Fruit fly (Drosophila melanogaster) whole organism, embryonic: ENCODE measurements around the gene Cpr11A.

Source experiments
- CG10462 ChIP-seq: fragments of 200-800 bp; sonication (Bioruptor generic); optimal IDR thresholded peaks from 2 replicates; lab custom pipeline; 2016; ENCODE audit warnings: missing biosample characterization, missing genetic modification characterization
- CG11398 ChIP-seq: fragments of 200-800 bp; sonication (Bioruptor generic); optimal IDR thresholded peaks from 2 replicates; lab custom pipeline; 2016; ENCODE audit warnings: missing biosample characterization, missing genetic modification characterization
- CG1647 ChIP-seq: fragments of 200-800 bp; sonication (Bioruptor generic); optimal IDR thresholded peaks from 3 replicates; lab custom pipeline; 2016; ENCODE audit warnings: missing biosample characterization, missing genetic modification characterization
- CG17186 ChIP-seq: fragments of 200-800 bp; sonication (Bioruptor generic); optimal IDR thresholded peaks from 3 replicates; lab custom pipeline; 2017; ENCODE audit warnings: missing biosample characterization, missing genetic modification reagents, missing genetic modification characterization
- CG17361 ChIP-seq: fragments of 200-800 bp; sonication (Bioruptor generic); IDR thresholded peaks from 3 replicates; pipeline ENCODE4 v1.3.6; 2022; ENCODE audit warnings: missing biosample characterization, missing genetic modification characterization
- CG17829 ChIP-seq: fragments of 200-800 bp; optimal IDR thresholded peaks from 2 replicates; lab custom pipeline; 2019; ENCODE audit warnings: missing biosample characterization, mild to moderate bottlenecking, missing genetic modification characterization, moderate library complexity
- CG1792 ChIP-seq: fragments of 200-800 bp; sonication (Bioruptor generic); optimal IDR thresholded peaks from 2 replicates; lab custom pipeline; 2016; ENCODE audit warnings: missing biosample characterization, missing genetic modification characterization
- CG2129 ChIP-seq: fragments of 200-800 bp; sonication (Bioruptor generic); IDR thresholded peaks from 2 replicates; pipeline ENCODE4 v1.3.6; 2022; ENCODE audit warnings: missing biosample characterization, missing genetic modification characterization; ENCODE audit not compliant: partially characterized antibody
- CG30403 ChIP-seq: fragments of 200-800 bp; sonication (Bioruptor generic); optimal IDR thresholded peaks from 3 replicates; lab custom pipeline; 2016; ENCODE audit warnings: missing biosample characterization, missing genetic modification characterization
- CG31441 ChIP-seq: fragments of 200-800 bp; sonication (Bioruptor generic); IDR thresholded peaks from 2 replicates; pipeline ENCODE4 v1.3.6; 2022; ENCODE audit warnings: missing biosample characterization, missing genetic modification characterization
- CG3163 ChIP-seq: fragments of 200-800 bp; sonication (Bioruptor generic); optimal IDR thresholded peaks from 3 replicates; lab custom pipeline; 2016; ENCODE audit warnings: missing biosample characterization, missing genetic modification characterization
- CG33557 ChIP-seq: fragments of 200-800 bp; sonication (Bioruptor generic); optimal IDR thresholded peaks from 2 replicates; lab custom pipeline; 2019; ENCODE audit warnings: missing biosample characterization, mild to moderate bottlenecking, missing genetic modification characterization, moderate library complexity
- CG34224 ChIP-seq: fragments of 200-800 bp; sonication (Bioruptor generic); IDR thresholded peaks from 3 replicates; pipeline ENCODE4 v1.3.6; 2022; ENCODE audit warnings: missing biosample characterization, missing genetic modification characterization; ENCODE audit not compliant: partially characterized antibody
- CG3838 ChIP-seq: fragments of 200-800 bp; sonication (Bioruptor generic); optimal IDR thresholded peaks from 3 replicates; lab custom pipeline; 2016; ENCODE audit warnings: missing biosample characterization, missing genetic modification characterization
- CG5953 ChIP-seq: fragments of 200-800 bp; sonication (Bioruptor generic); IDR thresholded peaks from 2 replicates; pipeline ENCODE4 v1.3.6; 2022; ENCODE audit warnings: missing biosample characterization, missing genetic modification characterization
- CG6765 ChIP-seq: fragments of 200-800 bp; sonication (Bioruptor generic); optimal IDR thresholded peaks from 3 replicates; lab custom pipeline; 2017; ENCODE audit warnings: missing biosample characterization, mild to moderate bottlenecking, missing genetic modification characterization
- CG7357 ChIP-seq: fragments of 200-800 bp; sonication (Bioruptor generic); IDR thresholded peaks from 3 replicates; pipeline ENCODE4 v1.3.6; 2022; ENCODE audit warnings: missing biosample characterization, missing genetic modification characterization
- CG8359 ChIP-seq: fragments of 200-800 bp; sonication (Bioruptor generic); optimal IDR thresholded peaks from 2 replicates; lab custom pipeline; 2017; ENCODE audit warnings: missing biosample characterization, mild to moderate bottlenecking, missing genetic modification characterization, borderline replicate concordance
- CG8944 ChIP-seq: fragments of 200-800 bp; sonication (Bioruptor generic); optimal IDR thresholded peaks from 3 replicates; lab custom pipeline; 2016; ENCODE audit warnings: missing biosample characterization, missing genetic modification characterization
- CG9727 ChIP-seq: fragments of 200-800 bp; sonication (Bioruptor generic); optimal IDR thresholded peaks from 3 replicates; lab custom pipeline; 2017; ENCODE audit warnings: missing biosample characterization, mild to moderate bottlenecking, missing genetic modification characterization
- Eip74EF ChIP-seq, 2 experiments: fragments of 200-800 bp in 1 of 2; fragments of >200 bp in 1 of 2; sonication (Bioruptor generic) in 1 of 2; optimal IDR thresholded peaks; 2 replicates each; lab custom pipeline; 2017 to 2019; ENCODE audit warnings: missing biosample characterization in 2 of 2, missing genetic modification characterization in 2 of 2, mild to moderate bottlenecking in 1 of 2, moderate library complexity in 1 of 2
- H15 ChIP-seq: fragments of 200-800 bp; sonication (Bioruptor generic); IDR thresholded peaks from 3 replicates; pipeline ENCODE4 v1.3.6; 2022; ENCODE audit warnings: missing biosample characterization, missing genetic modification characterization
- HmgD ChIP-seq: fragments of 200-800 bp; sonication (Bioruptor generic); optimal IDR thresholded peaks from 3 replicates; lab custom pipeline; 2016; ENCODE audit warnings: missing biosample characterization, missing genetic modification characterization
- HmgZ ChIP-seq: fragments of 200-800 bp; sonication (Bioruptor generic); optimal IDR thresholded peaks from 2 replicates; lab custom pipeline; 2018; ENCODE audit warnings: missing biosample characterization, mild to moderate bottlenecking, missing genetic modification characterization
- Hr78 ChIP-seq, 2 experiments: fragments of 200-800 bp in 1 of 2; fragments of >200 bp in 1 of 2; sonication (Bioruptor generic) in 1 of 2; optimal IDR thresholded peaks; 2 replicates each; lab custom pipeline; 2017 to 2019; ENCODE audit warnings: missing biosample characterization in 2 of 2, missing genetic modification characterization in 2 of 2, mild to moderate bottlenecking in 1 of 2, moderate library complexity in 1 of 2
- Lhr ChIP-seq: fragments of 200-800 bp; sonication (Bioruptor generic); optimal IDR thresholded peaks from 3 replicates; lab custom pipeline; 2017; ENCODE audit warnings: mild to moderate bottlenecking, missing biosample characterization, missing genetic modification reagents, missing genetic modification characterization
- Lim3 ChIP-seq: fragments of 200-800 bp; sonication (Bioruptor generic); IDR thresholded peaks from 2 replicates; pipeline ENCODE4 v1.3.6; 2022; ENCODE audit warnings: missing biosample characterization, missing genetic modification characterization
- Poxn ChIP-seq: fragments of 200-800 bp; sonication (Bioruptor generic); IDR thresholded peaks from 2 replicates; pipeline ENCODE4 v1.3.6; 2022; ENCODE audit warnings: missing biosample characterization, missing genetic modification characterization
- al ChIP-seq: fragments of 200-800 bp; sonication (Bioruptor generic); IDR thresholded peaks from 2 replicates; pipeline ENCODE4 v1.3.6; 2022; ENCODE audit warnings: missing biosample characterization, missing genetic modification characterization
- amos ChIP-seq: fragments of 200-800 bp; sonication (Bioruptor generic); IDR thresholded peaks from 2 replicates; pipeline ENCODE4 v1.3.6; 2022; ENCODE audit warnings: missing biosample characterization, missing genetic modification characterization; ENCODE audit not compliant: partially characterized antibody
- ash1 ChIP-seq: fragments of 200-800 bp; sonication (Bioruptor generic); optimal IDR thresholded peaks from 2 replicates; lab custom pipeline; 2018; ENCODE audit warnings: missing biosample characterization, mild to moderate bottlenecking, missing genetic modification characterization
- bab2 ChIP-seq: fragments of 200-800 bp; sonication (Bioruptor generic); optimal IDR thresholded peaks from 2 replicates; lab custom pipeline; 2016; ENCODE audit warnings: missing biosample characterization, missing genetic modification characterization
- crol ChIP-seq: fragments of 200-800 bp; sonication (Bioruptor generic); IDR thresholded peaks from 2 replicates; pipeline ENCODE4 v1.3.6; 2022; ENCODE audit warnings: missing biosample characterization, missing genetic modification characterization
- dm ChIP-seq: fragments of 200-800 bp; sonication (Bioruptor generic); optimal IDR thresholded peaks from 3 replicates; lab custom pipeline; 2016; ENCODE audit warnings: missing biosample characterization, missing genetic modification characterization
- dmrt11E ChIP-seq: fragments of 200-800 bp; sonication (Bioruptor generic); optimal IDR thresholded peaks from 3 replicates; lab custom pipeline; 2018; ENCODE audit warnings: missing biosample characterization, mild to moderate bottlenecking, missing genetic modification characterization, moderate library complexity
- fd64A ChIP-seq: fragments of 200-800 bp; sonication (Bioruptor generic); optimal IDR thresholded peaks from 3 replicates; lab custom pipeline; 2018; ENCODE audit warnings: missing biosample characterization, mild to moderate bottlenecking, missing genetic modification characterization
- fd96Cb ChIP-seq: fragments of 200-800 bp; sonication (Bioruptor generic); optimal IDR thresholded peaks from 2 replicates; lab custom pipeline; 2018; ENCODE audit warnings: missing biosample characterization, mild to moderate bottlenecking, missing genetic modification characterization, moderate library complexity
- grau ChIP-seq: fragments of 200-800 bp; optimal IDR thresholded peaks from 3 replicates; lab custom pipeline; 2019; ENCODE audit warnings: missing biosample characterization, mild to moderate bottlenecking, missing genetic modification characterization, moderate library complexity
- gsb ChIP-seq: fragments of 200-800 bp; sonication (Bioruptor generic); IDR thresholded peaks from 2 replicates; pipeline ENCODE4 v1.3.6; 2022; ENCODE audit warnings: missing biosample characterization, missing genetic modification characterization
- hb ChIP-seq: fragments of 200-800 bp; sonication (Bioruptor generic); IDR thresholded peaks from 3 replicates; pipeline ENCODE4 v1.3.6; 2022; ENCODE audit warnings: missing biosample characterization, missing genetic modification characterization; ENCODE audit not compliant: partially characterized antibody
- mam ChIP-seq: fragments of 200-800 bp; sonication (Bioruptor generic); optimal IDR thresholded peaks from 3 replicates; lab custom pipeline; 2016; ENCODE audit warnings: missing biosample characterization, missing genetic modification characterization
- onecut ChIP-seq: fragments of 200-800 bp; sonication (Bioruptor generic); IDR thresholded peaks from 2 replicates; pipeline ENCODE4 v1.3.6; 2022; ENCODE audit warnings: missing biosample characterization, missing genetic modification characterization
- p53 ChIP-seq: fragments of 200-800 bp; sonication (Bioruptor generic); optimal IDR thresholded peaks from 2 replicates; lab custom pipeline; 2016; ENCODE audit warnings: missing biosample characterization, missing genetic modification characterization
- pan ChIP-seq, 4 experiments: fragments of >200 bp in 3 of 4; fragments of 200-800 bp in 1 of 4; sonication (Bioruptor generic) in 1 of 4; optimal IDR thresholded peaks in 3 of 4; IDR thresholded peaks in 1 of 4; 2 replicates each; pipeline versions ENCODE4 v1.3.6 to Lab custom; 2017 to 2022; ENCODE audit warnings: missing biosample characterization in 2 of 4, missing genetic modification characterization in 2 of 4, mixed read lengths in 1 of 4
- peb ChIP-seq: fragments of 200-800 bp; sonication (Bioruptor generic); IDR thresholded peaks from 2 replicates; pipeline ENCODE4 v1.3.6; 2022; ENCODE audit warnings: missing biosample characterization, missing genetic modification characterization
- run ChIP-seq: fragments of 200-800 bp; sonication (Bioruptor generic); optimal IDR thresholded peaks from 3 replicates; lab custom pipeline; 2018; ENCODE audit warnings: missing biosample characterization, mild to moderate bottlenecking, missing genetic modification characterization
- slbo ChIP-seq: fragments of 200-800 bp; sonication (Bioruptor generic); IDR thresholded peaks from 2 replicates; pipeline ENCODE4 v1.3.6; 2022; ENCODE audit warnings: missing biosample characterization, missing genetic modification characterization
- sug ChIP-seq: fragments of 200-800 bp; optimal IDR thresholded peaks from 2 replicates; lab custom pipeline; 2019; ENCODE audit warnings: missing biosample characterization, mild to moderate bottlenecking, missing genetic modification characterization, moderate library complexity
- wek ChIP-seq: fragments of 200-800 bp; sonication (Bioruptor generic); optimal IDR thresholded peaks from 3 replicates; lab custom pipeline; 2018; ENCODE audit warnings: missing biosample characterization, mild to moderate bottlenecking, missing genetic modification characterization, moderate library complexity

Gene Cpr11A

DNA sequence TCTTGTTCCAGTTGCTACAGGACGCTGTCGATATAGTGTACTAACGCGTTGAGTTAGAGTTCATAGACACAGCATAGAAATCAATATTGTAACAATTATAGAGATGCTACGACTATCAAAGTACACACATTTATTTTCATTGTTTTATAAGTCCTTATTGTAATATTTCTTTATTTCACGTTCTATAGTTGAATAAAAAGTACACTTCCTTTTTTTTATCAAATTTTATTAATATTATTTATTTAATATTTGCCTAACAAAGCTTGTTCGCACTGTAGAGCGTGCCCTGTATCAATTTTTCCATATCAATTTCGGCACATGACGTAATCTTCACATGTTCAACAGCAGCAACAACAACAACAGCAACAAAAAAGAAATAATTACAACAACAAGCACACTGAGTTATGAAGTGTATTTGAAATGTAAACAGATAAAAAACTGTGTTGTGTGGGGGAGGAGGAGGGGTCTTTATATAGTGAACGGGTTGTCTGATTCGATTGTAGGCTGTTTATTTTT is 12.8 kb upstream of the Cpr11A start (continued):
- TF ChIP-seq CG10462 (GFP tag; lab: Kevin White, UChicago) (no peak), CG11398 (GFP tag; lab: Kevin White, UChicago) (no peak), CG17829 (peak; percentile 86), CG2129 (GFP tag; lab: Robert Waterston, UW) (no peak), CG33557 (GFP tag; lab: Kevin White, UChicago) (peak; percentile 67), CG9727 (GFP tag; lab: Kevin White, UChicago) (peak; percentile 76), CG17361 (peak; percentile 88), Poxn (GFP tag; lab: Robert Waterston, UW) (no peak), peb (peak; percentile 38; the same call in 1 of the 2 replicates), run (tag; lab: Kevin White, UChicago) (peak; percentile 73), CG7357 (peak; percentile 68), p53 (no peak), dm (GFP tag; lab: Kevin White, UChicago) (no peak), CG3163 (GFP tag; lab: Kevin White, UChicago) (no peak), CG8359 (GFP tag; lab: Kevin White, UChicago) (peak; percentile 50), pan (optimal IDR thresholded peaks at IDR 0.05; lab: Kevin White, UChicago) (no peak), pan (GFP tag; optimal IDR thresholded peaks at IDR 0.05 in 1 of 2, IDR thresholded peaks at IDR 0.05 in 1 of 2) (peak in 1 of 2 experiments; percentile 79), CG31441 (GFP tag; lab: Robert Waterston, UW) (peak; percentile 85), sug (tag; lab: Kevin White, UChicago) (peak; percentile 83), CG1792 (GFP tag; lab: Kevin White, UChicago) (no peak), fd64A (GFP tag; lab: Kevin White, UChicago) (peak; percentile 32), H15 (GFP tag; lab: Robert Waterston, UW) (peak; percentile 53; the same call in 1 of the 3 replicates), CG1647 (no peak), CG5953 (GFP tag; lab: Robert Waterston, UW) (peak; percentile 24; the same call in 1 of the 2 replicates), Hr78 (GFP tag; optimal IDR thresholded peaks at IDR 0.05; lab: Kevin White, UChicago) (peak in 1 of 2 experiments; percentile 50), grau (peak; percentile 99), CG3838 (GFP tag; lab: Kevin White, UChicago) (peak; percentile 1), CG34224 (GFP tag; lab: Robert Waterston, UW) (no peak), al (GFP tag; lab: Robert Waterston, UW) (peak; percentile 72; the same call in 1 of the 2 replicates), CG8944 (no peak), CG6765 (peak; percentile 14), slbo (GFP tag; lab: Robert Waterston, UW) (peak; percentile 74), Lhr (no peak), wek (GFP tag; lab: Kevin White, UChicago) (no peak), Lim3 (GFP tag; lab: Robert Waterston, UW) (no peak), crol (GFP tag; lab: Robert Waterston, UW) (0 out of 2 replicates have a peak, but pooled peaks have one; percentile 57), amos (GFP tag; lab: Robert Waterston, UW) (no peak), hb (GFP tag; lab: Robert Waterston, UW) (no peak), Eip74EF (GFP tag; optimal IDR thresholded peaks at IDR 0.05; lab: Kevin White, UChicago) (peak in 1 of 2 experiments; percentile 59), dmrt11E (peak; percentile 68), CG30403 (GFP tag; lab: Kevin White, UChicago) (peak; percentile 82), HmgD (GFP tag; lab: Kevin White, UChicago) (no peak), CG17186 (GFP tag; lab: Kevin White, UChicago) (no peak), fd96Cb (tag; lab: Kevin White, UChicago) (peak; percentile 80), HmgZ (tag; lab: Kevin White, UChicago) (peak; percentile 30), ash1 (no peak), mam (GFP tag; lab: Kevin White, UChicago) (peak; percentile 38), onecut (GFP tag; lab: Robert Waterston, UW) (0 out of 2 replicates have a peak, but pooled peaks have one; percentile 30), gsb (peak; percentile 68), bab2 (GFP tag; lab: Kevin White, UChicago) (no peak)
